Fruit fly (Drosophila melanogaster) whole organism, prepupa: ENCODE results near the gene Cyp4ac1.

Experiments used
- CG15336 ChIP-seq: fragments of 200-800 bp; sonication (Bioruptor generic); IDR thresholded peaks from 2 replicates; pipeline ENCODE4 v1.3.6; 2022; ENCODE audit warnings: missing biosample characterization, missing genetic modification characterization
- Eip75B ChIP-seq: fragments of 200-800 bp; sonication (Bioruptor generic); optimal IDR thresholded peaks from 3 replicates; lab custom pipeline; 2016; ENCODE audit warnings: missing biosample characterization, missing genetic modification characterization
- Ets21C ChIP-seq: fragments of 200-800 bp; sonication (Bioruptor generic); optimal IDR thresholded peaks from 3 replicates; lab custom pipeline; 2016; ENCODE audit warnings: missing biosample characterization, missing genetic modification characterization
- Ets96B ChIP-seq: fragments of 200-800 bp; optimal IDR thresholded peaks from 2 replicates; lab custom pipeline; 2019; ENCODE audit warnings: missing biosample characterization, mild to moderate bottlenecking, missing genetic modification characterization, moderate library complexity
- Gug ChIP-seq: fragments of 200-800 bp; sonication (Bioruptor generic); IDR thresholded peaks from 2 replicates; pipeline ENCODE4 v1.3.6; 2022; ENCODE audit warnings: missing biosample characterization, missing genetic modification characterization
- acj6 ChIP-seq: fragments of 200-800 bp; sonication (Bioruptor generic); optimal IDR thresholded peaks from 3 replicates; lab custom pipeline; 2016; ENCODE audit warnings: missing biosample characterization, missing genetic modification characterization
- fd59A ChIP-seq: fragments of 200-800 bp; sonication (Bioruptor generic); optimal IDR thresholded peaks from 2 replicates; lab custom pipeline; 2017; ENCODE audit warnings: missing biosample characterization, mild to moderate bottlenecking, missing genetic modification characterization, missing genetic modification reagents

dm6 chr2L:5303044-5303904 is 39.5 kb downstream of the Cyp4ac1 start:
- TF ChIP-seq Gug (GFP tag; lab: Robert Waterston, UW): peak; percentile 51; the same call in 1 of the 2 replicates
- peak; percentile 55; the same call in 1 of the 2 replicates for TF ChIP-seq CG15336 (GFP tag; lab: Robert Waterston, UW)
- TF ChIP-seq fd59A (GFP tag; lab: Kevin White, UChicago): no peak
- TF ChIP-seq Ets96B (tag; lab: Kevin White, UChicago): no peak
- no peak for TF ChIP-seq Ets21C (GFP tag; lab: Kevin White, UChicago)
- TF ChIP-seq acj6: peak; percentile 35
- no peak for TF ChIP-seq Eip75B
